Worm (Caenorhabditis elegans): ENCODE results near the gene Y105C5B.3.

- no peak for TF ChIP-seq lsy-2 (tag; optimal IDR thresholded peaks at IDR 0.05)
- no peak for TF ChIP-seq madf-9 (GFP tag; conservative IDR thresholded peaks at IDR 0.05)
- TF ChIP-seq nhr-77 (tag; optimal IDR thresholded peaks at IDR 0.05), result no peak
- no peak for TF ChIP-seq T26A8.4 (GFP tag; IDR thresholded peaks at IDR 0.05)
- no peak for TF ChIP-seq aly-2 (tag; optimal IDR thresholded peaks at IDR 0.05)
- TF ChIP-seq F26F4.8 (GFP tag; conservative IDR thresholded peaks at IDR 0.05), result no peak
- no peak for TF ChIP-seq fkh-10 (GFP tag; optimal IDR thresholded peaks at IDR 0.05)
These were observed 16.1 kb downstream of the Y105C5B.3 start for ce11 chrIV:15900158-15900557.

Measured in whole organism, L4 larva.